Fruit fly (Drosophila melanogaster) whole organism, pupa: ENCODE results near the gene CG15336.

Source experiments
- CG10348 ChIP-seq: fragments of 200-800 bp; sonication (Bioruptor generic); IDR thresholded peaks from 2 replicates; pipeline ENCODE4 v1.3.6; 2022; ENCODE audit warnings: missing biosample characterization, missing genetic modification characterization
- CG12605 ChIP-seq: fragments of 200-800 bp; sonication (Bioruptor generic); IDR thresholded peaks from 2 replicates; pipeline ENCODE4 v1.3.6; 2022; ENCODE audit warnings: missing biosample characterization, missing genetic modification characterization
- CG13204 ChIP-seq: fragments of 200-800 bp; sonication (Bioruptor generic); optimal IDR thresholded peaks from 2 replicates; lab custom pipeline; 2018; ENCODE audit warnings: missing biosample characterization, mild to moderate bottlenecking, missing genetic modification characterization, moderate library complexity
- CG14655 ChIP-seq: fragments of 200-800 bp; sonication (Bioruptor generic); optimal IDR thresholded peaks from 3 replicates; lab custom pipeline; 2017; ENCODE audit warnings: mild to moderate bottlenecking, missing biosample characterization, missing genetic modification reagents, missing genetic modification characterization
- CG15710 ChIP-seq: fragments of 200-800 bp; sonication (Bioruptor generic); optimal IDR thresholded peaks from 2 replicates; lab custom pipeline; 2018; ENCODE audit warnings: missing biosample characterization, mild to moderate bottlenecking, missing genetic modification characterization, moderate library complexity
- CG17806 ChIP-seq: fragments of 200-800 bp; sonication (Bioruptor generic); optimal IDR thresholded peaks from 2 replicates; lab custom pipeline; 2018; ENCODE audit warnings: missing biosample characterization, mild to moderate bottlenecking, missing genetic modification characterization, moderate library complexity
- CG32121 ChIP-seq: fragments of 200-800 bp; sonication (Bioruptor generic); IDR thresholded peaks from 2 replicates; pipeline ENCODE4 v1.3.6; 2022; ENCODE audit warnings: missing biosample characterization, missing genetic modification characterization
- CG34367 ChIP-seq: fragments of 200-800 bp; sonication (Bioruptor generic); optimal IDR thresholded peaks from 2 replicates; lab custom pipeline; 2018; ENCODE audit warnings: missing biosample characterization, mild to moderate bottlenecking, missing genetic modification characterization
- CG4496 ChIP-seq: fragments of 200-800 bp; sonication (Bioruptor generic); IDR thresholded peaks from 3 replicates; pipeline ENCODE4 v1.3.6; 2022; ENCODE audit warnings: missing biosample characterization, missing genetic modification characterization
- CG8159 ChIP-seq: fragments of 200-800 bp; sonication (Bioruptor generic); optimal IDR thresholded peaks from 3 replicates; lab custom pipeline; 2018; ENCODE audit warnings: missing biosample characterization, mild to moderate bottlenecking, missing genetic modification characterization, moderate library complexity
- CG8301 ChIP-seq: fragments of 200-800 bp; sonication (Bioruptor generic); optimal IDR thresholded peaks from 2 replicates; lab custom pipeline; 2018; ENCODE audit warnings: missing biosample characterization, mild to moderate bottlenecking, missing genetic modification characterization
- CG9948 ChIP-seq: fragments of 200-800 bp; sonication (Bioruptor generic); optimal IDR thresholded peaks from 2 replicates; lab custom pipeline; 2018; ENCODE audit warnings: missing biosample characterization, mild to moderate bottlenecking, missing genetic modification characterization, moderate library complexity
- D1 ChIP-seq: fragments of 200-800 bp; sonication (Bioruptor generic); optimal IDR thresholded peaks from 2 replicates; lab custom pipeline; 2018; ENCODE audit warnings: missing biosample characterization, mild to moderate bottlenecking, missing genetic modification characterization, moderate library complexity
- EcR ChIP-seq: fragments of 200-800 bp; sonication (Bioruptor generic); optimal IDR thresholded peaks from 3 replicates; lab custom pipeline; 2019; ENCODE audit warnings: missing biosample characterization, missing genetic modification characterization, mild to moderate bottlenecking, moderate library complexity, missing genetic modification reagents
- Ets98B ChIP-seq: fragments of 200-800 bp; sonication (Bioruptor generic); IDR thresholded peaks from 2 replicates; pipeline ENCODE4 v1.3.6; 2022; ENCODE audit warnings: missing biosample characterization, missing genetic modification characterization
- Pif1A ChIP-seq: fragments of 200-800 bp; sonication (Bioruptor generic); optimal IDR thresholded peaks from 3 replicates; lab custom pipeline; 2016; ENCODE audit warnings: missing biosample characterization, missing genetic modification characterization
- Pif1B ChIP-seq: fragments of 200-800 bp; sonication (Bioruptor generic); optimal IDR thresholded peaks from 3 replicates; lab custom pipeline; 2016; ENCODE audit warnings: missing biosample characterization, missing genetic modification characterization
- Snoo ChIP-seq: fragments of 200-800 bp; sonication (Bioruptor generic); optimal IDR thresholded peaks from 3 replicates; lab custom pipeline; 2017; ENCODE audit warnings: missing biosample characterization, mild to moderate bottlenecking, missing genetic modification characterization, inconsistent platforms
- fd96Ca ChIP-seq: fragments of 200-800 bp; sonication (Bioruptor generic); IDR thresholded peaks from 3 replicates; pipeline ENCODE4 v1.3.6; 2022; ENCODE audit warnings: missing biosample characterization, missing genetic modification characterization
- gl ChIP-seq: fragments of 200-800 bp; sonication (Bioruptor generic); optimal IDR thresholded peaks from 2 replicates; lab custom pipeline; 2018; ENCODE audit warnings: missing biosample characterization, mild to moderate bottlenecking, missing genetic modification characterization
- rn ChIP-seq: fragments of 200-800 bp; sonication (Bioruptor generic); IDR thresholded peaks from 2 replicates; pipeline ENCODE4 v1.3.6; 2022; ENCODE audit warnings: missing biosample characterization, missing genetic modification characterization

The CG15336 gene

dm6 chrX:8141353-8142066 is 6.2 kb upstream of the CG15336 start:
- TF ChIP-seq CG15710 (peak; percentile 4), Pif1A (GFP tag; lab: Kevin White, UChicago) (peak; percentile 16), CG8159 (tag; lab: Kevin White, UChicago) (peak; percentile 17), CG9948 (tag; lab: Kevin White, UChicago) (no peak), CG34367 (no peak), CG8301 (tag; lab: Kevin White, UChicago) (peak; percentile 12), CG10348 (GFP tag; lab: Robert Waterston, UW) (0 out of 2 replicates have a peak, but pooled peaks have one; percentile 20), Snoo (tag; lab: Kevin White, UChicago) (no peak), CG13204 (GFP tag; lab: Kevin White, UChicago) (peak; percentile 94), Ets98B (GFP tag; lab: Robert Waterston, UW) (peak; percentile 51; the same call in 1 of the 2 replicates), CG17806 (tag; lab: Kevin White, UChicago) (no peak), rn (no peak), D1 (tag; lab: Kevin White, UChicago) (no peak), CG4496 (peak; percentile 93), Pif1B (GFP tag; lab: Kevin White, UChicago) (no peak), gl (tag; lab: Kevin White, UChicago) (no peak), CG32121 (GFP tag; lab: Robert Waterston, UW) (peak; percentile 66), fd96Ca (peak; percentile 5; the same call in 1 of the 3 replicates), EcR (peak; percentile 40), CG12605 (GFP tag; lab: Robert Waterston, UW) (peak; percentile 54), CG14655 (GFP tag; lab: Kevin White, UChicago) (no peak)

DNA sequence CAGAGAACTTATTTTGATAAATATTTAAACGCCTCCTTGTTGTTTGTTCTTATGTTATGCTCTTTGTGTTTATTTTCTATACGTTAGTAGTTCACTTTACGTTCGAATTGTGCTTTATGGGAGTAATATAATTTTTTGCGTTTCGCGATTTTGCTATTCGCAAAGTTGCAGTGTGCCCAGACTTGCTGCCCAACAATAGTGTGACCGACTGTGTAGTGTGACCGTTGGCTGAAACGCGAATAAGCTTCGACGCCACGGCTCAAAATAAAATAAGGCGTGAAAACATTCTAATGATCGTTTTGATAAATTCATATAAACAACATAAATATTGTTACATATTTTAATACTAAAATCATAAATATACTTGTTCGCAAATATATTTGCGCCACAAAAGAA is 5.7 kb upstream of the CG15336 start, which contains the start of gene Smox:
TSS of gene Smox (minus strand) at position 213 of the 396 bp plus-strand sequence.
- no peak for TF ChIP-seq CG17806 (tag; lab: Kevin White, UChicago)
- TF ChIP-seq Pif1B (GFP tag; lab: Kevin White, UChicago) = no peak
- no peak for TF ChIP-seq rn
- TF ChIP-seq CG32121 (GFP tag; lab: Robert Waterston, UW) = no peak
- no peak for TF ChIP-seq CG14655 (GFP tag; lab: Kevin White, UChicago)
- TF ChIP-seq CG8159 (tag; lab: Kevin White, UChicago) = no peak
- no peak for TF ChIP-seq Pif1A (GFP tag; lab: Kevin White, UChicago)
- TF ChIP-seq CG15710 = no peak
- TF ChIP-seq fd96Ca = no peak
- TF ChIP-seq CG10348 (GFP tag; lab: Robert Waterston, UW) = no peak

DNA sequence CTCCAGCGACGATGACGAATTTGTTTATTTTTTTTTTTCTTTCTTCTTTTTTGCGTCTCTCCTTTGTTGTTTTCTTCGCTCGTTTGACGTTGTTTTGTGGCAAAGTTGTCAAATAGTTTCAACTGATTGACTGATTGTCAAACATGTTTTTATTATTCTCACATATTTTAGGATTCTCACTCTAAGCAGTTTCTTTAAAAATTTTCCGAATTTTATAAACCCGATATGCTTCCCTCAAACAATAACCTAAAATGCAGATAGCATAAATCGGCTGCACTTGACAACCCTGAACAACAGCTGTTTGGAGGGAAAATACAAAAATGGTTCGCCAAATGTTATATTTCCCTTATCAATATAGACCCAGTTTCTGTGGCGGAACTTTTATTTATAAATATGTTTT is 4.2 kb upstream of the CG15336 start, which contains the start of gene CG17982:
TSS of gene CG17982 (minus strand) at position 299 of the 400 bp plus-strand sequence.
- peak; percentile 93 for TF ChIP-seq CG4496
- peak; percentile 94 for TF ChIP-seq Pif1A (GFP tag; lab: Kevin White, UChicago)
- no peak for TF ChIP-seq CG14655 (GFP tag; lab: Kevin White, UChicago)
- TF ChIP-seq CG17806 (tag; lab: Kevin White, UChicago) = peak; percentile 89
- TF ChIP-seq gl (tag; lab: Kevin White, UChicago) = peak; percentile 75
- TF ChIP-seq CG8301 (tag; lab: Kevin White, UChicago) = peak; percentile 83
- peak; percentile 88 for TF ChIP-seq CG8159 (tag; lab: Kevin White, UChicago)
- TF ChIP-seq CG15710 = peak; percentile 87
- TF ChIP-seq Pif1B (GFP tag; lab: Kevin White, UChicago) = peak; percentile 93
- peak; percentile 87 for TF ChIP-seq Ets98B (GFP tag; lab: Robert Waterston, UW)
- peak; percentile 87 for TF ChIP-seq Snoo (tag; lab: Kevin White, UChicago)
- no peak for TF ChIP-seq D1 (tag; lab: Kevin White, UChicago)
- TF ChIP-seq CG34367 = peak; percentile 86
- peak; percentile 85 for TF ChIP-seq CG32121 (GFP tag; lab: Robert Waterston, UW)
- TF ChIP-seq rn = peak; percentile 60
- TF ChIP-seq EcR = no peak
- TF ChIP-seq CG10348 (GFP tag; lab: Robert Waterston, UW) = peak; percentile 18; the same call in 1 of the 2 replicates
- peak; percentile 87 for TF ChIP-seq fd96Ca
- TF ChIP-seq CG9948 (tag; lab: Kevin White, UChicago) = peak; percentile 81
- TF ChIP-seq CG13204 (GFP tag; lab: Kevin White, UChicago) = no peak
- TF ChIP-seq CG12605 (GFP tag; lab: Robert Waterston, UW) = peak; percentile 66

- no peak for TF ChIP-seq D1 (tag; lab: Kevin White, UChicago)
- TF ChIP-seq CG9948 (tag; lab: Kevin White, UChicago) = peak; percentile 6
- TF ChIP-seq CG14655 (GFP tag; lab: Kevin White, UChicago) = no peak
- no peak for TF ChIP-seq CG34367
- TF ChIP-seq Pif1B (GFP tag; lab: Kevin White, UChicago) = no peak
- no peak for TF ChIP-seq CG8301 (tag; lab: Kevin White, UChicago)
- TF ChIP-seq rn = no peak
- no peak for TF ChIP-seq CG13204 (GFP tag; lab: Kevin White, UChicago)
- TF ChIP-seq CG17806 (tag; lab: Kevin White, UChicago) = peak; percentile 2
- TF ChIP-seq EcR = no peak
- 0 out of 2 replicates have a peak, but pooled peaks have one; percentile 14 for TF ChIP-seq CG32121 (GFP tag; lab: Robert Waterston, UW)
- no peak for TF ChIP-seq CG10348 (GFP tag; lab: Robert Waterston, UW)
- no peak for TF ChIP-seq fd96Ca
- TF ChIP-seq CG8159 (tag; lab: Kevin White, UChicago) = peak; percentile 17
- TF ChIP-seq CG15710 = peak; percentile 29
- no peak for TF ChIP-seq CG12605 (GFP tag; lab: Robert Waterston, UW)
- no peak for TF ChIP-seq Snoo (tag; lab: Kevin White, UChicago)
- TF ChIP-seq gl (tag; lab: Kevin White, UChicago) = no peak
- TF ChIP-seq Ets98B (GFP tag; lab: Robert Waterston, UW) = no peak
- TF ChIP-seq CG4496 = no peak
- TF ChIP-seq Pif1A (GFP tag; lab: Kevin White, UChicago) = no peak
- TF ChIP-seq, all 21 proteins: peak for 5
Observed at dm6 chrX:8145501-8146157, 2.1 kb upstream of the CG15336 start, which contains the start of the genes alpha-PheRS and CG2129. Gene alpha-PheRS, minus strand, starts transcription at chrX:8145602. Gene CG2129, plus strand, starts transcription at chrX:8145839.
